Worm (Caenorhabditis elegans) whole organism, dauer: ENCODE measurements around the gene srw-138.
"Not testable (repeated sequence)": the region's sequence is repeated elsewhere in the genome, so short reads cannot be mapped to it uniquely, and the experiment has no call there.

Source experiments
- unc-62 ChIP-seq: sonication (generic microtip); optimal IDR thresholded peaks from 2 replicates; lab custom pipeline; 2017; ENCODE audit warnings: missing biosample characterization, missing genetic modification reagents, missing genetic modification characterization

Gene srw-138

ce11 chrV:2962960-2963359 lies at the start of gene srw-138:
Gene srw-138 (minus strand): TSS chrV:2963060.
- TF ChIP-seq unc-62 (GFP tag; lab: Kevin White, UChicago): no peak

- no peak for TF ChIP-seq unc-62 (GFP tag; lab: Kevin White, UChicago)
Observed at ce11 chrV:3011394-3011793, 48.5 kb upstream of the srw-138 start, which contains the start of gene srw-135. Gene srw-135 (minus strand): TSS chrV:3011494.

- TF ChIP-seq unc-62 (GFP tag; lab: Kevin White, UChicago): no peak
Observed at ce11 chrV:3010468-3010867, 47.6 kb upstream of the srw-138 start, which contains the start of gene srw-136. Gene srw-136 (minus strand): TSS chrV:3010568.

ce11 chrV:3005964-3006363 lies 43.1 kb upstream of the srw-138 start, which contains the start of gene srw-112:
Gene srw-112 (minus strand): TSS chrV:3006064.
- no peak for TF ChIP-seq unc-62 (GFP tag; lab: Kevin White, UChicago)

- TF ChIP-seq unc-62 (GFP tag; lab: Kevin White, UChicago): no peak
Observed at ce11 chrV:2999736-3000135, 36.9 kb upstream of the srw-138 start, which contains the start of gene srw-119. Gene srw-119 (minus strand): TSS chrV:2999836.

- TF ChIP-seq unc-62 (GFP tag; lab: Kevin White, UChicago): no peak
Observed at ce11 chrV:2996105-2996504, 33.2 kb upstream of the srw-138 start, which contains the start of gene srw-120. Gene srw-120 (minus strand): TSS chrV:2996205.

- TF ChIP-seq unc-62 (GFP tag; lab: Kevin White, UChicago): no peak
Observed at ce11 chrV:2993816-2994215, 31.0 kb upstream of the srw-138 start, which contains the start of gene srw-115. Gene srw-115 (minus strand): TSS chrV:2993916.

ce11 chrV:2992060-2992459 lies 29.2 kb upstream of the srw-138 start:
- TF ChIP-seq unc-62 (GFP tag; lab: Kevin White, UChicago): no peak

- TF ChIP-seq unc-62 (GFP tag; lab: Kevin White, UChicago): no peak
Observed at ce11 chrV:2991485-2991884, 28.6 kb upstream of the srw-138 start, which contains the start of gene srw-121. Gene srw-121 (minus strand): TSS chrV:2991585.

ce11 chrV:2987407-2987806 lies 24.5 kb upstream of the srw-138 start, which contains the start of gene srh-85:
Gene srh-85 (minus strand): TSS chrV:2987507.
- no peak for TF ChIP-seq unc-62 (GFP tag; lab: Kevin White, UChicago)

ce11 chrV:2985309-2985708 lies 22.4 kb upstream of the srw-138 start, which contains the start of gene srw-139:
Gene srw-139 (minus strand): TSS chrV:2985409.
- TF ChIP-seq unc-62 (GFP tag; lab: Kevin White, UChicago): no peak

ce11 chrV:2983351-2983750 lies 20.5 kb upstream of the srw-138 start, which contains the start of gene srw-117:
Gene srw-117 (minus strand): TSS chrV:2983451.
- no peak for TF ChIP-seq unc-62 (GFP tag; lab: Kevin White, UChicago)

ce11 chrV:2979978-2980377 lies 17.1 kb upstream of the srw-138 start, which contains the start of gene srw-118:
Gene srw-118 (minus strand): TSS chrV:2980078.
- TF ChIP-seq unc-62 (GFP tag; lab: Kevin White, UChicago): no peak

- no peak for TF ChIP-seq unc-62 (GFP tag; lab: Kevin White, UChicago)
Observed at ce11 chrV:2976287-2976686, 13.4 kb upstream of the srw-138 start, which contains the start of gene srw-124. Gene srw-124 (plus strand): TSS chrV:2976587.

ce11 chrV:2975285-2975684 lies 12.4 kb upstream of the srw-138 start, which contains the start of gene srw-123:
Gene srw-123 (minus strand): TSS chrV:2975385.
- TF ChIP-seq unc-62 (GFP tag; lab: Kevin White, UChicago): not testable (repeated sequence)

- no peak for TF ChIP-seq unc-62 (GFP tag; lab: Kevin White, UChicago)
Observed at ce11 chrV:2971307-2971999, 8.6 kb upstream of the srw-138 start, which contains the start of gene srw-129. Gene srw-129 (plus strand): TSS chrV:2971949.
